Worm (Caenorhabditis elegans) whole organism, L1 larva: ENCODE data around the gene frpr-15.
A peak's percentile ranks its signal among the peaks of the same experiment; 100 is the strongest.

Experiments
- C16A3.4 ChIP-seq: fragments of 150-350 bp; optimal IDR thresholded peaks from 2 replicates; lab custom pipeline; 2014; ENCODE audit warnings: missing biosample characterization, missing genetic modification characterization
- C34B4.2 ChIP-seq: sonication (generic microtip); optimal IDR thresholded peaks from 2 replicates; lab custom pipeline; 2017; ENCODE audit warnings: mild to moderate bottlenecking, missing genetic modification characterization, missing compliant biosample characterization
- F16B12.6 ChIP-seq: fragments of 150-350 bp; optimal IDR thresholded peaks from 2 replicates; lab custom pipeline; 2014; ENCODE audit warnings: missing biosample characterization, missing genetic modification characterization
- Y116A8C.19 ChIP-seq: sonication (generic microtip); optimal IDR thresholded peaks from 2 replicates; lab custom pipeline; 2016; ENCODE audit warnings: missing compliant biosample characterization, missing genetic modification characterization, borderline replicate concordance
- aha-1 ChIP-seq: fragments of 150-350 bp; optimal IDR thresholded peaks from 2 replicates; lab custom pipeline; 2014; ENCODE audit warnings: missing biosample characterization, missing genetic modification characterization
- alr-1 ChIP-seq: fragments of 200-800 bp; sonication (Bioruptor generic); optimal IDR thresholded peaks from 2 replicates; lab custom pipeline; 2018; ENCODE audit warnings: borderline replicate concordance, mild to moderate bottlenecking, missing genetic modification characterization, missing compliant biosample characterization
- aly-2 ChIP-seq: fragments of 150-350 bp; optimal IDR thresholded peaks from 2 replicates; lab custom pipeline; 2014; ENCODE audit warnings: missing biosample characterization, missing genetic modification characterization
- ama-1 ChIP-seq: fragments of 150-350 bp; optimal IDR thresholded peaks from 2 replicates; lab custom pipeline; 2014
- ceh-63 ChIP-seq: fragments of 200-800 bp; sonication (Bioruptor generic); optimal IDR thresholded peaks from 2 replicates; lab custom pipeline; 2018; ENCODE audit warnings: mild to moderate bottlenecking, missing genetic modification characterization, missing compliant biosample characterization
- ceh-8 ChIP-seq: fragments of 200-800 bp; sonication (Bioruptor generic); optimal IDR thresholded peaks from 2 replicates; lab custom pipeline; 2018; ENCODE audit warnings: mild to moderate bottlenecking, missing genetic modification characterization, moderate library complexity, missing compliant biosample characterization
- ceh-88 ChIP-seq: fragments of 200-800 bp; sonication (Bioruptor generic); IDR thresholded peaks from 2 replicates; pipeline ENCODE4 v1.3.6; 2022; ENCODE audit warnings: missing genetic modification characterization, missing compliant biosample characterization
- ceh-90 ChIP-seq: sonication (generic microtip); optimal IDR thresholded peaks from 2 replicates; lab custom pipeline; 2016; ENCODE audit warnings: missing genetic modification characterization, missing compliant biosample characterization
- dpl-1 ChIP-seq, 3 experiments: fragments of 150-350 bp in 2 of 3; sonication (generic microtip) in 1 of 3; optimal IDR thresholded peaks; 2 replicates each; lab custom pipeline; 2014 to 2017; ENCODE audit warnings: missing biosample characterization in 3 of 3, missing genetic modification characterization in 3 of 3, missing genetic modification reagents in 3 of 3
- dsc-1 ChIP-seq: sonication (generic microtip); optimal IDR thresholded peaks from 2 replicates; lab custom pipeline; 2016; ENCODE audit warnings: mild to moderate bottlenecking, missing genetic modification characterization, missing compliant biosample characterization
- egl-27 ChIP-seq, 2 experiments: fragments of 150-350 bp in 1 of 2; sonication (generic microtip); optimal IDR thresholded peaks; 3 replicates each; lab custom pipeline; 2017 to 2018; ENCODE audit warnings: missing biosample characterization in 2 of 2, missing genetic modification characterization in 2 of 2, missing genetic modification reagents in 2 of 2
- elt-2 ChIP-seq: sonication (generic microtip); optimal IDR thresholded peaks from 2 replicates; lab custom pipeline; 2016; ENCODE audit warnings: missing genetic modification characterization, mild to moderate bottlenecking, inconsistent platforms, missing compliant biosample characterization, missing genetic modification reagents
- elt-3 ChIP-seq, 6 experiments: fragments of 150-350 bp in 1 of 6; sonication (generic microtip); optimal IDR thresholded peaks; 2 replicates each; lab custom pipeline; 2017 to 2018; ENCODE audit warnings: missing biosample characterization in 6 of 6, missing genetic modification characterization in 6 of 6, inconsistent platforms in 1 of 6
- ets-5 ChIP-seq: fragments of 200-800 bp; sonication (Bioruptor generic); IDR thresholded peaks from 2 replicates; pipeline ENCODE4 v1.3.6; 2022; ENCODE audit warnings: missing genetic modification characterization, missing compliant biosample characterization
- fkh-10 ChIP-seq: sonication (generic microtip); optimal IDR thresholded peaks from 2 replicates; lab custom pipeline; 2017; ENCODE audit warnings: missing biosample characterization, missing genetic modification reagents, missing genetic modification characterization
- fkh-8 ChIP-seq: sonication (generic microtip); optimal IDR thresholded peaks from 2 replicates; lab custom pipeline; 2016; ENCODE audit warnings: mild to moderate bottlenecking, missing genetic modification characterization, missing compliant biosample characterization
- fos-1 ChIP-seq: fragments of 150-350 bp; optimal IDR thresholded peaks from 2 replicates; lab custom pipeline; 2014; ENCODE audit warnings: missing biosample characterization, missing genetic modification characterization
- grh-1 ChIP-seq: fragments of 200-800 bp; sonication (Bioruptor generic); IDR thresholded peaks from 2 replicates; pipeline ENCODE4 v1.3.6; 2022; ENCODE audit warnings: missing genetic modification reagents, missing genetic modification characterization, missing compliant biosample characterization
- irx-1 ChIP-seq: sonication (generic microtip); optimal IDR thresholded peaks from 2 replicates; lab custom pipeline; 2016; ENCODE audit warnings: missing genetic modification characterization, missing compliant biosample characterization
- lin-15B ChIP-seq: fragments of 150-350 bp; sonication (generic microtip); optimal IDR thresholded peaks from 3 replicates; lab custom pipeline; 2014; ENCODE audit warnings: missing biosample characterization, missing genetic modification characterization
- lin-35 ChIP-seq, 2 experiments: fragments of 150-350 bp; optimal IDR thresholded peaks; 2 replicates each; lab custom pipeline; 2014; ENCODE audit warnings: missing biosample characterization in 2 of 2, missing genetic modification characterization in 2 of 2, missing genetic modification reagents in 2 of 2
- lin-39 ChIP-seq: fragments of 150-350 bp; optimal IDR thresholded peaks from 2 replicates; lab custom pipeline; 2014; ENCODE audit warnings: missing biosample characterization, missing genetic modification reagents, missing genetic modification characterization
- lir-3 ChIP-seq: sonication (generic microtip); optimal IDR thresholded peaks from 2 replicates; lab custom pipeline; 2016; ENCODE audit warnings: mild to moderate bottlenecking, missing genetic modification characterization, moderate library complexity, missing compliant biosample characterization; ENCODE audit not compliant: poor library complexity
- lsy-2 ChIP-seq, 2 experiments: fragments of 150-350 bp; optimal IDR thresholded peaks; 2 replicates each; lab custom pipeline; 2014; ENCODE audit warnings: missing biosample characterization in 2 of 2, missing genetic modification characterization in 2 of 2
- mdl-1 ChIP-seq, 2 experiments: fragments of 150-350 bp; optimal IDR thresholded peaks; 2 replicates each; lab custom pipeline; 2014 to 2017; ENCODE audit warnings: missing biosample characterization in 2 of 2, missing genetic modification characterization in 2 of 2, inconsistent platforms in 1 of 2
- mef-2 ChIP-seq: fragments of 150-350 bp; optimal IDR thresholded peaks from 2 replicates; lab custom pipeline; 2014; ENCODE audit warnings: missing biosample characterization, missing genetic modification characterization
- mep-1 ChIP-seq: fragments of 150-350 bp; optimal IDR thresholded peaks from 2 replicates; lab custom pipeline; 2014; ENCODE audit warnings: missing biosample characterization, missing genetic modification characterization
- nhr-12 ChIP-seq: sonication (generic microtip); optimal IDR thresholded peaks from 2 replicates; lab custom pipeline; 2017; ENCODE audit warnings: missing biosample characterization, missing genetic modification characterization
- nhr-20 ChIP-seq: sonication (generic microtip); optimal IDR thresholded peaks from 2 replicates; lab custom pipeline; 2016; ENCODE audit warnings: mild to moderate bottlenecking, missing genetic modification characterization, missing compliant biosample characterization
- nhr-237 ChIP-seq: fragments of 150-350 bp; optimal IDR thresholded peaks from 2 replicates; lab custom pipeline; 2014; ENCODE audit warnings: missing biosample characterization, missing genetic modification characterization
- nhr-71 ChIP-seq: sonication (generic microtip); optimal IDR thresholded peaks from 2 replicates; lab custom pipeline; 2016; ENCODE audit warnings: mild to moderate bottlenecking, missing genetic modification characterization, moderate library complexity, missing compliant biosample characterization
- nhr-77 ChIP-seq: fragments of 150-350 bp; optimal IDR thresholded peaks from 2 replicates; lab custom pipeline; 2014; ENCODE audit warnings: missing biosample characterization, missing genetic modification characterization
- nhr-84 ChIP-seq: sonication (generic microtip); optimal IDR thresholded peaks from 2 replicates; lab custom pipeline; 2017; ENCODE audit warnings: missing biosample characterization, missing genetic modification characterization
- pax-3 ChIP-seq: fragments of 200-800 bp; sonication (Bioruptor generic); optimal IDR thresholded peaks from 2 replicates; lab custom pipeline; 2018; ENCODE audit warnings: mild to moderate bottlenecking, missing genetic modification characterization, moderate library complexity, missing compliant biosample characterization
- pqm-1 ChIP-seq: sonication (generic microtip); optimal IDR thresholded peaks from 3 replicates; lab custom pipeline; 2017; ENCODE audit warnings: missing biosample characterization, missing genetic modification characterization
- snu-23 ChIP-seq: sonication (generic microtip); optimal IDR thresholded peaks from 2 replicates; lab custom pipeline; 2016; ENCODE audit warnings: missing genetic modification characterization, missing compliant biosample characterization
- sox-4 ChIP-seq: sonication (generic microtip); optimal IDR thresholded peaks from 2 replicates; lab custom pipeline; 2016; ENCODE audit warnings: missing genetic modification characterization, missing compliant biosample characterization
- sup-37 ChIP-seq: fragments of 200-800 bp; sonication (Bioruptor generic); optimal IDR thresholded peaks from 2 replicates; lab custom pipeline; 2018; ENCODE audit warnings: mild to moderate bottlenecking, missing genetic modification characterization, missing compliant biosample characterization
- swsn-7 ChIP-seq: sonication (generic microtip); optimal IDR thresholded peaks from 2 replicates; lab custom pipeline; 2016; ENCODE audit warnings: missing genetic modification characterization, missing compliant biosample characterization
- tbx-2 ChIP-seq: sonication (generic microtip); optimal IDR thresholded peaks from 2 replicates; lab custom pipeline; 2016; ENCODE audit warnings: missing genetic modification characterization, missing compliant biosample characterization
- tlp-1 ChIP-seq: fragments of 150-350 bp; optimal IDR thresholded peaks from 2 replicates; lab custom pipeline; 2014; ENCODE audit warnings: missing biosample characterization, missing genetic modification characterization
- unc-30 ChIP-seq: sonication (generic microtip); optimal IDR thresholded peaks from 2 replicates; lab custom pipeline; 2017; ENCODE audit warnings: missing biosample characterization, missing genetic modification characterization
- xbp-1 ChIP-seq: sonication (generic microtip); optimal IDR thresholded peaks from 2 replicates; lab custom pipeline; 2016; ENCODE audit warnings: missing genetic modification characterization, missing compliant biosample characterization
- zag-1 ChIP-seq: fragments of 150-350 bp; optimal IDR thresholded peaks from 2 replicates; lab custom pipeline; 2014; ENCODE audit warnings: missing biosample characterization, missing genetic modification characterization
- zip-4 ChIP-seq: fragments of 200-800 bp; sonication (Bioruptor generic); optimal IDR thresholded peaks from 2 replicates; lab custom pipeline; 2018; ENCODE audit warnings: mild to moderate bottlenecking, missing genetic modification characterization, moderate library complexity, missing compliant biosample characterization
- ztf-4 ChIP-seq: fragments of 150-350 bp; optimal IDR thresholded peaks from 2 replicates; lab custom pipeline; 2014; ENCODE audit warnings: missing biosample characterization, missing genetic modification characterization

The frpr-15 gene

DNA sequence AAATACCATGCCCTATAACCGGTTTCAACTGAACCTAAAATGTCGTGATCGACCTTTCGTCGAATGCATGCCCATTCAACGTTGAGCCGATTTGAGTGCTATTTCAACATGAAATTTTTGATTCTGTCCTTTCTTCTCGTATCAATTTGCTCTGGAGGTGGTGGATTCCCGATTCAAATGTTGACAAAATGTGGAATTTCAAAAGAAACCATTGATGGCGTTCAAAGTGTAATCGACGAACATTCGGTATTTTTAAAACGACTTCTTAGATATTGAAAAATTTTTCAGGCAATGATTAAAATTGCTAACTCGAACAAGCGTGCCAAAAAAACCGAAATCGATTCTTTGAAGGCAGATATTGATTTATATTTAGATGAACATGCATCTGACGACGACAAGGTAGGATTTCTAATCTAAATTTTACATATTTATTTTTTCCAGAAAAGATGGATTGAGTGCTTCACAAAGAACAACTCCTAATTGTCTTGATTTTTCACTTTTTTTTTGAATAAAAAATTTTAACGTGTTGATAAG lies 47.3 kb downstream of the frpr-15 start, which contains the start of gene R11D1.13:
TSS of gene R11D1.13 (plus strand) at position 51 of the 534 bp plus-strand sequence.
- TF ChIP-seq nhr-71 (tag; lab: Kevin White, UChicago) (no peak), lin-35 (GFP tag; optimal IDR thresholded peaks at IDR 0.05; lab: Kevin White, UChicago) (no peak), C16A3.4 (tag; lab: Kevin White, UChicago) (no peak), mef-2 (tag; lab: Kevin White, UChicago) (no peak), lir-3 (no peak), ceh-63 (no peak), swsn-7 (no peak), ets-5 (GFP tag; lab: Robert Waterston, UW) (no peak), fkh-8 (tag; lab: Kevin White, UChicago) (no peak), mep-1 (tag; lab: Kevin White, UChicago) (no peak), irx-1 (no peak), ceh-88 (GFP tag; lab: Robert Waterston, UW) (no peak)

DNA sequence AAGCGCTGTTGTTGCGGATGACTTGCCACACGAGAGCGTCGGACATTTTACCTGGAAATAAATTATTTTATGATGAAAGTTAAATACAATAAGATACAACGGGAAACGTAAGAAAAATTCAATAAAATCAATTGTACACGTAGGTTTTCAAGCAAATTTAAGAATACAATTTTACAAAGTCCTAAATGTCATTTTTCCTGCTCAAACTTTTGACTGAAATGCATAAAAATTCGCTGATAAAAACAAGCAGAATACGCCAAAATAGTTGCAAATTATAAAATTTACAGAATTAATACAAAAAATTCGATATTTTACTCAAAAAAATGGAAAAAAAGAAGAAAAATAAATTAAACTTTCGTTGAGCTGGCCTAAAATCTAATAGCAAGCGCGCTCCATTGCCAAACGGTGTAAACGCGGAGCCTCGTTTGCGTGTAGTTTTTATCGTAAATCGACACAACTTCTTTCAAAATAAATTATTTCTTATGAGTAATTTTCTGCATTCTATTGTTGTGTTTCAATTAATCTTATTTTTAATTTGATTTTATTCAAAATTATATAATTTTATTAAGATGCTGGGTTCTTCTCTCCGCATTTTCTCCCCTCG lies 48.3 kb downstream of the frpr-15 start, which contains the start of the genes rpl-28 and mrpl-49:
TSS of gene rpl-28 (minus strand) at position 51 of the 604 bp plus-strand sequence.
TSS of gene mrpl-49 (plus strand) at position 570 of the 604 bp plus-strand sequence.
- TF ChIP-seq zip-4 (GFP tag; lab: Kevin White, UChicago): peak; percentile 1
- peak; percentile 83 for TF ChIP-seq tbx-2 (tag; lab: Kevin White, UChicago)
- TF ChIP-seq pqm-1 (tag; lab: Kevin White, UChicago): no peak
- TF ChIP-seq snu-23 (GFP tag; lab: Kevin White, UChicago): peak; percentile 93
- TF ChIP-seq lin-15B (tag; lab: Kevin White, UChicago): peak; percentile 98
- TF ChIP-seq fos-1: peak; percentile 84
- TF ChIP-seq lsy-2 (tag; optimal IDR thresholded peaks at IDR 0.05; lab: Kevin White, UChicago): peak; percentile 91 to 94
- no peak for TF ChIP-seq sup-37 (GFP tag; lab: Kevin White, UChicago)
- TF ChIP-seq lin-39: peak; percentile 78
- peak; percentile 42 for TF ChIP-seq aly-2 (tag; lab: Kevin White, UChicago)
- peak; percentile 48 for TF ChIP-seq zag-1 (tag; lab: Kevin White, UChicago)
- peak; percentile 89 for TF ChIP-seq xbp-1 (tag; lab: Kevin White, UChicago)
- no peak for TF ChIP-seq nhr-84 (tag; lab: Kevin White, UChicago)
- TF ChIP-seq nhr-12: no peak
- peak; percentile 25 for TF ChIP-seq ztf-4 (tag; lab: Kevin White, UChicago)
- peak; percentile 86 for TF ChIP-seq pax-3 (tag; lab: Kevin White, UChicago)
- peak; percentile 62 for TF ChIP-seq F16B12.6 (tag; lab: Kevin White, UChicago)
- peak in 4 of 6 experiments; percentile 51 to 92 (median 70) for TF ChIP-seq elt-3 (tag; optimal IDR thresholded peaks at IDR 0.05; lab: Kevin White, UChicago)
- no peak for TF ChIP-seq C34B4.2 (tag; lab: Kevin White, UChicago)
- peak; percentile 65 for TF ChIP-seq nhr-237 (tag; lab: Kevin White, UChicago)
- no peak for TF ChIP-seq Y116A8C.19
- peak; percentile 61 for TF ChIP-seq ceh-90 (tag; lab: Kevin White, UChicago)
- TF ChIP-seq ceh-8: peak; percentile 56
- TF ChIP-seq aha-1 (tag; lab: Kevin White, UChicago): no peak
- TF ChIP-seq fkh-10 (GFP tag; lab: Kevin White, UChicago): peak; percentile 42
- peak; percentile 33 for TF ChIP-seq elt-2 (tag; lab: Kevin White, UChicago)
- no peak for TF ChIP-seq unc-30 (tag; lab: Kevin White, UChicago)
- TF ChIP-seq mdl-1 (tag; optimal IDR thresholded peaks at IDR 0.05; lab: Kevin White, UChicago): peak in 1 of 2 experiments; percentile 88
- TF ChIP-seq nhr-77 (tag; lab: Kevin White, UChicago): peak; percentile 82
- TF ChIP-seq lir-3: peak; percentile 71
- TF ChIP-seq sox-4 (tag; lab: Kevin White, UChicago): peak; percentile 21
- peak; percentile 71 for TF ChIP-seq dsc-1
- peak; percentile 1 for TF ChIP-seq alr-1 (tag; lab: Kevin White, UChicago)
- no peak for TF ChIP-seq egl-27 (tag; optimal IDR thresholded peaks at IDR 0.05; lab: Kevin White, UChicago)
- no peak for TF ChIP-seq ama-1 (lab: Kevin White, UChicago)
- TF ChIP-seq nhr-71 (tag; lab: Kevin White, UChicago): peak; percentile 91
- TF ChIP-seq tlp-1: no peak
- TF ChIP-seq grh-1 (GFP tag; lab: Robert Waterston, UW): peak; percentile 72
- peak; percentile 92 for TF ChIP-seq nhr-20 (tag; lab: Kevin White, UChicago)
- peak; percentile 97 for TF ChIP-seq mep-1 (tag; lab: Kevin White, UChicago)
- peak; percentile 80 to 87 (median 83) for TF ChIP-seq dpl-1 (GFP tag; optimal IDR thresholded peaks at IDR 0.05; lab: Kevin White, UChicago)
- TF ChIP-seq mef-2 (tag; lab: Kevin White, UChicago): peak; percentile 29
